Worm (Caenorhabditis elegans) whole organism, L3 larva: ENCODE data around the gene ceh-79.

ENCODE experiments used
- R02D3.7 ChIP-seq: fragments of 150-350 bp; optimal IDR thresholded peaks from 2 replicates; lab custom pipeline; 2014; ENCODE audit warnings: missing biosample characterization, missing genetic modification characterization
- ZK546.5 ChIP-seq: sonication (generic microtip); optimal IDR thresholded peaks from 2 replicates; lab custom pipeline; 2017; ENCODE audit warnings: missing biosample characterization, missing genetic modification characterization
- aly-2 ChIP-seq: fragments of 150-350 bp; optimal IDR thresholded peaks from 2 replicates; lab custom pipeline; 2014; ENCODE audit warnings: missing biosample characterization, missing genetic modification characterization
- ceh-16 ChIP-seq: sonication (generic microtip); optimal IDR thresholded peaks from 2 replicates; lab custom pipeline; 2017; ENCODE audit warnings: missing biosample characterization, missing genetic modification characterization
- ceh-28 ChIP-seq: fragments of 150-350 bp; optimal IDR thresholded peaks from 2 replicates; lab custom pipeline; 2014; ENCODE audit warnings: missing biosample characterization, missing genetic modification reagents, missing genetic modification characterization
- ceh-82 ChIP-seq: fragments of 150-350 bp; optimal IDR thresholded peaks from 2 replicates; lab custom pipeline; 2014; ENCODE audit warnings: missing biosample characterization, missing genetic modification characterization
- daf-12 ChIP-seq: fragments of 150-350 bp; optimal IDR thresholded peaks from 2 replicates; lab custom pipeline; 2014; ENCODE audit warnings: missing biosample characterization, missing genetic modification reagents, missing genetic modification characterization
- egl-27 ChIP-seq: sonication (generic microtip); optimal IDR thresholded peaks from 4 replicates; lab custom pipeline; 2017; ENCODE audit warnings: missing biosample characterization, missing genetic modification reagents, missing genetic modification characterization
- egl-5 ChIP-seq: fragments of 150-350 bp; optimal IDR thresholded peaks from 2 replicates; lab custom pipeline; 2017; ENCODE audit warnings: missing biosample characterization, missing genetic modification reagents, missing genetic modification characterization, inconsistent platforms
- elt-2 ChIP-seq: sonication (generic microtip); optimal IDR thresholded peaks from 2 replicates; lab custom pipeline; 2016; ENCODE audit warnings: missing genetic modification reagents, mild to moderate bottlenecking, missing genetic modification characterization, missing compliant biosample characterization
- elt-3 ChIP-seq, 3 experiments: fragments of 150-350 bp in 1 of 3; sonication (generic microtip) in 2 of 3; optimal IDR thresholded peaks; 2 replicates in 2 of 3; 4 replicates in 1 of 3; lab custom pipeline; 2014 to 2017; ENCODE audit warnings: missing biosample characterization in 3 of 3, missing genetic modification characterization in 3 of 3
- eor-1 ChIP-seq, 2 experiments: fragments of 150-350 bp; optimal IDR thresholded peaks; 2 replicates each; lab custom pipeline; 2014 to 2018; ENCODE audit warnings: missing biosample characterization in 2 of 2, missing genetic modification characterization in 2 of 2
- fkh-10 ChIP-seq: sonication (generic microtip); optimal IDR thresholded peaks from 2 replicates; lab custom pipeline; 2017; ENCODE audit warnings: missing biosample characterization, missing genetic modification reagents, missing genetic modification characterization
- fkh-2 ChIP-seq: fragments of 150-350 bp; optimal IDR thresholded peaks from 2 replicates; lab custom pipeline; 2014; ENCODE audit warnings: missing biosample characterization, missing genetic modification reagents, missing genetic modification characterization
- fos-1 ChIP-seq: fragments of 150-350 bp; optimal IDR thresholded peaks from 2 replicates; lab custom pipeline; 2014; ENCODE audit warnings: missing biosample characterization, missing genetic modification characterization
- hmg-11 ChIP-seq: sonication (generic microtip); optimal IDR thresholded peaks from 2 replicates; lab custom pipeline; 2016; ENCODE audit warnings: missing genetic modification characterization, missing compliant biosample characterization
- jun-1 ChIP-seq: fragments of 150-350 bp; optimal IDR thresholded peaks from 2 replicates; lab custom pipeline; 2014; ENCODE audit warnings: missing biosample characterization, missing genetic modification reagents, missing genetic modification characterization
- lin-39 ChIP-seq: fragments of 150-350 bp; optimal IDR thresholded peaks from 2 replicates; lab custom pipeline; 2018; ENCODE audit warnings: missing biosample characterization, missing genetic modification reagents, missing genetic modification characterization
- lsy-12 ChIP-seq: sonication (generic microtip); optimal IDR thresholded peaks from 2 replicates; lab custom pipeline; 2016; ENCODE audit warnings: mild to moderate bottlenecking, missing genetic modification characterization, missing compliant biosample characterization
- mdl-1 ChIP-seq: fragments of 150-350 bp; optimal IDR thresholded peaks from 2 replicates; lab custom pipeline; 2014; ENCODE audit warnings: missing biosample characterization, missing genetic modification characterization
- mml-1 ChIP-seq: fragments of 150-350 bp; sonication (generic microtip); optimal IDR thresholded peaks from 3 replicates; lab custom pipeline; 2014; ENCODE audit warnings: missing biosample characterization, missing genetic modification characterization
- nfya-1 ChIP-seq: sonication (generic microtip); optimal IDR thresholded peaks from 2 replicates; lab custom pipeline; 2017; ENCODE audit warnings: missing genetic modification characterization, mild to moderate bottlenecking, missing compliant biosample characterization, antibody characterized with exemption, moderate library complexity; ENCODE audit not compliant: insufficient read depth
- nhr-11 ChIP-seq: fragments of 150-350 bp; optimal IDR thresholded peaks from 2 replicates; lab custom pipeline; 2014; ENCODE audit warnings: missing biosample characterization, missing genetic modification characterization
- nhr-237 ChIP-seq: fragments of 150-350 bp; optimal IDR thresholded peaks from 2 replicates; lab custom pipeline; 2014; ENCODE audit warnings: missing biosample characterization, missing genetic modification characterization
- nhr-28 ChIP-seq: fragments of 150-350 bp; optimal IDR thresholded peaks from 2 replicates; lab custom pipeline; 2014; ENCODE audit warnings: missing biosample characterization, missing genetic modification characterization
- nhr-43 ChIP-seq: sonication (generic microtip); optimal IDR thresholded peaks from 2 replicates; lab custom pipeline; 2016; ENCODE audit warnings: mild to moderate bottlenecking, missing genetic modification characterization, missing compliant biosample characterization; ENCODE audit not compliant: poor library complexity, severe bottlenecking
- nhr-67 ChIP-seq: fragments of 150-350 bp; optimal IDR thresholded peaks from 2 replicates; lab custom pipeline; 2014; ENCODE audit warnings: missing biosample characterization, missing genetic modification characterization
- nhr-76 ChIP-seq: fragments of 150-350 bp; sonication (generic microtip); optimal IDR thresholded peaks from 5 replicates; lab custom pipeline; 2014; ENCODE audit warnings: missing biosample characterization, missing genetic modification characterization
- pha-4 ChIP-seq: fragments of 150-350 bp; optimal IDR thresholded peaks from 2 replicates; lab custom pipeline; 2014; ENCODE audit warnings: missing biosample characterization, missing genetic modification reagents, missing genetic modification characterization
- pqm-1 ChIP-seq: fragments of 150-350 bp; optimal IDR thresholded peaks from 2 replicates; lab custom pipeline; 2017; ENCODE audit warnings: missing biosample characterization, missing genetic modification characterization, inconsistent platforms
- skn-1 ChIP-seq: fragments of 150-350 bp; optimal IDR thresholded peaks from 2 replicates; lab custom pipeline; 2014; ENCODE audit warnings: missing biosample characterization, missing genetic modification characterization
- snpc-4 ChIP-seq: fragments of 150-350 bp; optimal IDR thresholded peaks from 2 replicates; lab custom pipeline; 2014; ENCODE audit warnings: missing biosample characterization, missing genetic modification characterization
- tbx-2 ChIP-seq: sonication (generic microtip); optimal IDR thresholded peaks from 2 replicates; lab custom pipeline; 2016; ENCODE audit warnings: mild to moderate bottlenecking, missing genetic modification characterization, missing compliant biosample characterization
- unc-62 ChIP-seq: fragments of 150-350 bp; sonication (generic microtip); optimal IDR thresholded peaks from 4 replicates; lab custom pipeline; 2014; ENCODE audit warnings: missing biosample characterization, missing genetic modification reagents, missing genetic modification characterization
- zag-1 ChIP-seq: fragments of 150-350 bp; optimal IDR thresholded peaks from 2 replicates; lab custom pipeline; 2014; ENCODE audit warnings: missing biosample characterization, missing genetic modification characterization

ceh-79 gene

DNA sequence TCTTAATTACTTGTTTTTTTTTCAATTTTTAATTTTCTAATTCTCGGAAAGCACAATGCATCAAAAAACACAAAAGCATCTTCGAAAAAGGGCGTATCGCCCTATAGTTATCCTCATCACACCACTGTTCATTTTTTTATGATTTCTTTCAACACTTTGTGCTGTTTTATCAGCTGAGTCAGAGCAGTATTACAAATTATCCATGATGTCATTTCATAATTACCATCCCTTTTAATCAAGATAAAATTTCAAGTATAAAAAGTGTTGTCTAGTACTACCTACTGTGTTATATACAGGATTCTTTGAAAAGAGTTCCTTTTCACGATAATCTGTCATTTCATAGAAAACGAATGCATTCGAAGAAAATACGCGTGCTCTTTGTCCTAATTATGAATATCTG is 35.0 kb upstream of the ceh-79 start:
- no peak for TF ChIP-seq hmg-11 (tag; lab: Kevin White, UChicago)
- TF ChIP-seq fkh-2 (tag; lab: Kevin White, UChicago), result no peak
- peak; percentile 34 for TF ChIP-seq elt-2 (tag; lab: Kevin White, UChicago)
- no peak for TF ChIP-seq ZK546.5 (tag; lab: Kevin White, UChicago)
- no peak for TF ChIP-seq eor-1 (tag; optimal IDR thresholded peaks at IDR 0.05; lab: Kevin White, UChicago)
- no peak for TF ChIP-seq R02D3.7 (tag; lab: Kevin White, UChicago)
- peak; percentile 70 for TF ChIP-seq pqm-1

ce11 chrV:13268032-13268431 is 33.6 kb upstream of the ceh-79 start:
- TF ChIP-seq nhr-237 (tag; lab: Kevin White, UChicago), result no peak
- TF ChIP-seq aly-2 (tag; lab: Kevin White, UChicago), result no peak
- no peak for TF ChIP-seq zag-1 (tag; lab: Kevin White, UChicago)
- TF ChIP-seq jun-1 (tag; lab: Kevin White, UChicago), result peak; percentile 85
- TF ChIP-seq elt-2 (tag; lab: Kevin White, UChicago), result peak; percentile 95
- peak; percentile 58 for TF ChIP-seq pha-4 (tag; lab: Kevin White, UChicago)
- no peak for TF ChIP-seq egl-5 (tag; lab: Kevin White, UChicago)
- no peak for TF ChIP-seq lin-39 (tag; lab: Kevin White, UChicago)
- TF ChIP-seq pqm-1, result peak; percentile 79
- no peak for TF ChIP-seq ZK546.5 (tag; lab: Kevin White, UChicago)
- no peak for TF ChIP-seq R02D3.7 (tag; lab: Kevin White, UChicago)
- TF ChIP-seq nfya-1 (tag; lab: Kevin White, UChicago), result no peak
- no peak for TF ChIP-seq lsy-12 (tag; lab: Kevin White, UChicago)
- TF ChIP-seq nhr-28, result no peak

DNA sequence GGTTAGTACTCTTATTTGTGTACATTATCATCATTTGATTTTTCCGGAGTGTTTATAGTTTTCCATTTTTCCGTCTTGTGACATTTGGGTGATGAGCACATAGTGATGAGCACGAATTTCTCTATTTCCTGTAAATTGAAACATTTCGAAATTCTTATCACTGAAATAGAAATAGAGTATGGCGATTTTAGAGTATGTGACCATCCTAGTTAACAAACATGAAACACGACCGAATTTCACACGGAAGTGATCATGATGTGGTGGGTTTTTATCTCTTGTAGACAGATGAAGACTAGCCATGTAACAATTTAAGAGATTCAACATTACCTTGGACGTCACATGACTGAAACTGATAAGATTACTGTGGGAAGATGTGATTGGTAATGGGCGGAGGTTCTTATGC is 32.4 kb upstream of the ceh-79 start:
- no peak for TF ChIP-seq nhr-11 (tag; lab: Kevin White, UChicago)
- no peak for TF ChIP-seq nhr-43 (tag; lab: Kevin White, UChicago)
- TF ChIP-seq R02D3.7 (tag; lab: Kevin White, UChicago), result no peak
- no peak for TF ChIP-seq daf-12 (tag; lab: Kevin White, UChicago)
- no peak for TF ChIP-seq fkh-10
- no peak for TF ChIP-seq nhr-67 (tag; lab: Kevin White, UChicago)
- no peak for TF ChIP-seq mdl-1 (tag; lab: Kevin White, UChicago)
- TF ChIP-seq lin-39 (tag; lab: Kevin White, UChicago), result no peak
- TF ChIP-seq snpc-4 (tag; lab: Kevin White, UChicago), result no peak
- TF ChIP-seq lsy-12 (tag; lab: Kevin White, UChicago), result peak; percentile 20
- peak; percentile 99 for TF ChIP-seq elt-2 (tag; lab: Kevin White, UChicago)
- no peak for TF ChIP-seq nhr-76 (tag; lab: Kevin White, UChicago)
- peak; percentile 50 for TF ChIP-seq nfya-1 (tag; lab: Kevin White, UChicago)
- peak; percentile 88 for TF ChIP-seq pqm-1
- TF ChIP-seq jun-1 (tag; lab: Kevin White, UChicago), result peak; percentile 92
- TF ChIP-seq ZK546.5 (tag; lab: Kevin White, UChicago), result no peak
- peak; percentile 75 for TF ChIP-seq pha-4 (tag; lab: Kevin White, UChicago)
- no peak for TF ChIP-seq tbx-2 (tag; lab: Kevin White, UChicago)
- TF ChIP-seq hmg-11 (tag; lab: Kevin White, UChicago), result no peak
- TF ChIP-seq fos-1 (tag; lab: Kevin White, UChicago), result peak; percentile 28

ce11 chrV:13272275-13272674 is 29.4 kb upstream of the ceh-79 start:
- TF ChIP-seq fkh-10 (no peak), mdl-1 (tag; lab: Kevin White, UChicago) (no peak), mml-1 (tag; lab: Kevin White, UChicago) (no peak), fos-1 (tag; lab: Kevin White, UChicago) (no peak), nhr-237 (tag; lab: Kevin White, UChicago) (no peak), elt-2 (tag; lab: Kevin White, UChicago) (no peak), ceh-16 (no peak)

DNA sequence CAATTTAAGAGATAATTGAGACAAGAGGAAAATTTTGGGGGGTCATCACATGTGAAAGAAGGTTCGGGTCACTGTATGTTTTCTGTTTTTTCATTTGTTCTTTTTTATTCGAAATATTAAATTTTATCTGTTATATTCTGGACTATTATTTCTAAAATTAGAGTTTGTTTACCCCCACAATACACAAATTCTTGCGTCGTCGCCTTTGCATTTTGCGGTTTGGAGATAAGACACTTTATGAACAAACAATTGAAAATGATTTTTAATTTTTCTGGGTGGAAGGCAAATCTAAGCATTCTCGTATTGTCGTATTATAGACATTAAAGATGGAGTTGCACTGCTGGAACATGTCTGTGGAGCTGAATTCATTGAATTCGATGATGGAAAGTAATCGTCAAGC is 28.3 kb upstream of the ceh-79 start:
- TF ChIP-seq ceh-28 (tag; lab: Kevin White, UChicago), result no peak
- TF ChIP-seq eor-1 (tag; optimal IDR thresholded peaks at IDR 0.05; lab: Kevin White, UChicago), result no peak
- no peak for TF ChIP-seq unc-62 (GFP tag; lab: Kevin White, UChicago)
- TF ChIP-seq lsy-12 (tag; lab: Kevin White, UChicago), result no peak
- no peak for TF ChIP-seq mdl-1 (tag; lab: Kevin White, UChicago)
- no peak for TF ChIP-seq nhr-43 (tag; lab: Kevin White, UChicago)
- TF ChIP-seq elt-3 (tag; optimal IDR thresholded peaks at IDR 0.05; lab: Kevin White, UChicago), result no peak
- peak; percentile 68 for TF ChIP-seq elt-2 (tag; lab: Kevin White, UChicago)
- TF ChIP-seq nhr-237 (tag; lab: Kevin White, UChicago), result no peak
- TF ChIP-seq daf-12 (tag; lab: Kevin White, UChicago), result no peak
- no peak for TF ChIP-seq egl-27
- TF ChIP-seq skn-1, result no peak
- no peak for TF ChIP-seq ceh-82
- TF ChIP-seq pha-4 (tag; lab: Kevin White, UChicago), result peak; percentile 50
- TF ChIP-seq nhr-28, result no peak
- peak; percentile 35 for TF ChIP-seq pqm-1
- TF ChIP-seq snpc-4 (tag; lab: Kevin White, UChicago), result no peak
- TF ChIP-seq, all 47 proteins: peak for 3
